Fruit fly (Drosophila melanogaster): Measurements from ENCODE around the gene ss.

dm6 chr3R:16335438-16336073 is 67.9 kb downstream of the ss start:
- no peak for TF ChIP-seq psq (optimal IDR thresholded peaks at IDR 0.05)
- TF ChIP-seq EcR (GFP tag; optimal IDR thresholded peaks at IDR 0.05): no peak
- TF ChIP-seq Dll (optimal IDR thresholded peaks at IDR 0.05): no peak
